Fruit fly (Drosophila melanogaster) Kc167 (cell line): ENCODE measurements around the gene CG32437.

ENCODE experiments used
- Myc ChIP-seq: fragments of >200 bp; optimal IDR thresholded peaks from 2 replicates; lab custom pipeline; 2017; ENCODE audit warnings: missing external identifiers
- h ChIP-seq: fragments of >200 bp; optimal IDR thresholded peaks from 3 replicates; lab custom pipeline; 2018; ENCODE audit warnings: missing external identifiers
- psq ChIP-seq: fragments of >200 bp; optimal IDR thresholded peaks from 2 replicates; lab custom pipeline; 2017; ENCODE audit warnings: missing external identifiers
- ttk ChIP-seq: sonication (Bioruptor generic); optimal IDR thresholded peaks from 2 replicates; lab custom pipeline; 2017; ENCODE audit warnings: missing external identifiers

DNA sequence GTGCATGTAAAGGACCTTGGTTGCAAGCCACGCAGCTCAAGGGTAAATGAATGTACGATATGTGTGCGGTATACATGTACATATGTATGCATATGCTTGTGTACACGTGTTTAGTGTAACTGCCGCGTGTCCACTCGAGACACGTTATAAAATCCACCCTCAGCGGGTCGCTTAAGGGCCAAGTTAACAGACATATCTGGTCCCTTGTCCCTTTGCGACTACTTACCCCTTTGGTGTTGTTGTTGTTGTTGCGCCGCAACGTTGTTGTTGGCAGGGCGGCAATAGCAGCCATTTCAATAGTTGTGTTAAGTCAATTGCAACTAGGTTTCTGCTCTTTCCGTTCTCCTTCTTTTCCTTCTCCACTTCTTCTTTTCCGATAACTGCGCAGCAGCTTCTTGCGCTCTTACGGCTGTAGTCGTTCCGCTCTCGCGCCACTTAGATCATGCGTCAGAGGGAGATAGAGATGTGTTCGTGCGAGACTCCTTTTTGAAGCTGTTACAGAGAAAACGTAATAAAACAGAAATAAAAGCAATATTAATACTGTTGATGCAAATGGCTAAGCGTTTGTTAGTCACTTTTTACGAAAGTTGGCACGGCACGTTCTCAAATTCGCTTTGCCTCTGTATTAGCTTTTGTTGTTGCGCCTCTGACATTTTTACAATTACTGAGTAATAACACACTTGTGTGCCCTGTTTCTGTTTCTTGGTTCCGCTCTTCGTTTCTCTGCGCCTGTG, 10.9 kb upstream of the CG32437 start:
- TF ChIP-seq h: no peak
- no peak for TF ChIP-seq Myc (lab: Kevin White, UChicago)
- TF ChIP-seq ttk (lab: Kevin White, UChicago): no peak
- no peak for TF ChIP-seq psq (lab: Kevin White, UChicago)
